Worm (Caenorhabditis elegans) whole organism, L1 larva: Measurements from ENCODE around the gene Y51H7C.7.
A peak's percentile ranks its signal among the peaks of the same experiment; 100 is the strongest.

Source experiments
- C04F5.9 ChIP-seq: sonication (generic microtip); optimal IDR thresholded peaks from 2 replicates; lab custom pipeline; 2016; ENCODE audit warnings: missing genetic modification characterization, missing compliant biosample characterization
- aly-2 ChIP-seq: fragments of 150-350 bp; optimal IDR thresholded peaks from 2 replicates; lab custom pipeline; 2014; ENCODE audit warnings: missing biosample characterization, missing genetic modification characterization
- ceh-63 ChIP-seq: fragments of 200-800 bp; sonication (Bioruptor generic); optimal IDR thresholded peaks from 2 replicates; lab custom pipeline; 2018; ENCODE audit warnings: mild to moderate bottlenecking, missing genetic modification characterization, missing compliant biosample characterization
- ceh-82 ChIP-seq, 3 experiments: fragments of 150-350 bp in 1 of 3; sonication (generic microtip) in 2 of 3; optimal IDR thresholded peaks; 2 replicates each; lab custom pipeline; 2014 to 2017; ENCODE audit warnings: missing biosample characterization in 3 of 3, missing genetic modification characterization in 3 of 3
- ceh-88 ChIP-seq: fragments of 200-800 bp; sonication (Bioruptor generic); IDR thresholded peaks from 2 replicates; pipeline ENCODE4 v1.3.6; 2022; ENCODE audit warnings: missing genetic modification characterization, missing compliant biosample characterization
- ceh-90 ChIP-seq: sonication (generic microtip); optimal IDR thresholded peaks from 2 replicates; lab custom pipeline; 2016; ENCODE audit warnings: missing genetic modification characterization, missing compliant biosample characterization
- dpl-1 ChIP-seq, 3 experiments: fragments of 150-350 bp in 2 of 3; sonication (generic microtip) in 1 of 3; optimal IDR thresholded peaks; 2 replicates each; lab custom pipeline; 2014 to 2017; ENCODE audit warnings: missing biosample characterization in 3 of 3, missing genetic modification characterization in 3 of 3, missing genetic modification reagents in 3 of 3
- efl-1 ChIP-seq, 4 experiments: fragments of 150-350 bp; optimal IDR thresholded peaks in 3 of 4; peaks in 1 of 4; 1 replicate in 1 of 4; 2 replicates in 3 of 4; lab custom pipeline; 2014; ENCODE audit warnings: missing biosample characterization in 2 of 4, missing genetic modification characterization in 2 of 4, missing genetic modification reagents in 2 of 4
- egl-13 ChIP-seq: sonication (generic microtip); optimal IDR thresholded peaks from 2 replicates; lab custom pipeline; 2016; ENCODE audit warnings: missing genotype, missing genetic modification reagents, missing genetic modification characterization, missing compliant biosample characterization
- elt-2 ChIP-seq: sonication (generic microtip); optimal IDR thresholded peaks from 2 replicates; lab custom pipeline; 2016; ENCODE audit warnings: missing genetic modification characterization, mild to moderate bottlenecking, inconsistent platforms, missing compliant biosample characterization, missing genetic modification reagents
- elt-3 ChIP-seq, 6 experiments: fragments of 150-350 bp in 1 of 6; sonication (generic microtip); optimal IDR thresholded peaks; 2 replicates each; lab custom pipeline; 2017 to 2018; ENCODE audit warnings: missing biosample characterization in 6 of 6, missing genetic modification characterization in 6 of 6, inconsistent platforms in 1 of 6
- fkh-10 ChIP-seq: sonication (generic microtip); optimal IDR thresholded peaks from 2 replicates; lab custom pipeline; 2017; ENCODE audit warnings: missing biosample characterization, missing genetic modification reagents, missing genetic modification characterization
- fos-1 ChIP-seq: fragments of 150-350 bp; optimal IDR thresholded peaks from 2 replicates; lab custom pipeline; 2014; ENCODE audit warnings: missing biosample characterization, missing genetic modification characterization
- hlh-17 ChIP-seq: fragments of 200-800 bp; sonication (Bioruptor generic); optimal IDR thresholded peaks from 2 replicates; lab custom pipeline; 2018; ENCODE audit warnings: missing genetic modification characterization, mild to moderate bottlenecking, missing compliant biosample characterization, moderate library complexity, borderline replicate concordance
- jun-1 ChIP-seq: fragments of 150-350 bp; optimal IDR thresholded peaks from 2 replicates; lab custom pipeline; 2014; ENCODE audit warnings: missing biosample characterization, missing genetic modification reagents, missing genetic modification characterization
- lin-39 ChIP-seq: fragments of 150-350 bp; optimal IDR thresholded peaks from 2 replicates; lab custom pipeline; 2014; ENCODE audit warnings: missing biosample characterization, missing genetic modification reagents, missing genetic modification characterization
- mdl-1 ChIP-seq, 2 experiments: fragments of 150-350 bp; optimal IDR thresholded peaks; 2 replicates each; lab custom pipeline; 2014 to 2017; ENCODE audit warnings: missing biosample characterization in 2 of 2, missing genetic modification characterization in 2 of 2, inconsistent platforms in 1 of 2
- mef-2 ChIP-seq: fragments of 150-350 bp; optimal IDR thresholded peaks from 2 replicates; lab custom pipeline; 2014; ENCODE audit warnings: missing biosample characterization, missing genetic modification characterization
- mep-1 ChIP-seq: fragments of 150-350 bp; optimal IDR thresholded peaks from 2 replicates; lab custom pipeline; 2014; ENCODE audit warnings: missing biosample characterization, missing genetic modification characterization
- nhr-12 ChIP-seq: sonication (generic microtip); optimal IDR thresholded peaks from 2 replicates; lab custom pipeline; 2017; ENCODE audit warnings: missing biosample characterization, missing genetic modification characterization
- nhr-19 ChIP-seq: fragments of 200-800 bp; sonication (Bioruptor generic); conservative IDR thresholded peaks from 2 replicates; pipeline ENCODE4 v1.3.6; 2022; ENCODE audit warnings: missing genetic modification characterization, missing compliant biosample characterization
- nhr-28 ChIP-seq: fragments of 150-350 bp; optimal IDR thresholded peaks from 2 replicates; lab custom pipeline; 2014; ENCODE audit warnings: missing biosample characterization, missing genetic modification characterization
- nhr-47 ChIP-seq: sonication (generic microtip); optimal IDR thresholded peaks from 2 replicates; lab custom pipeline; 2016; ENCODE audit warnings: mild to moderate bottlenecking, missing genetic modification characterization, moderate library complexity, missing compliant biosample characterization
- nhr-77 ChIP-seq: fragments of 150-350 bp; optimal IDR thresholded peaks from 2 replicates; lab custom pipeline; 2014; ENCODE audit warnings: missing biosample characterization, missing genetic modification characterization
- nhr-84 ChIP-seq: sonication (generic microtip); optimal IDR thresholded peaks from 2 replicates; lab custom pipeline; 2017; ENCODE audit warnings: missing biosample characterization, missing genetic modification characterization
- nhr-85 ChIP-seq: sonication (generic microtip); peaks from one replicate; lab custom pipeline; 2016; ENCODE audit warnings: missing genetic modification characterization, inconsistent platforms, missing compliant biosample characterization
- nhr-90 ChIP-seq: sonication (generic microtip); optimal IDR thresholded peaks from 2 replicates; lab custom pipeline; 2016; ENCODE audit warnings: mild to moderate bottlenecking, missing genetic modification characterization, missing compliant biosample characterization; ENCODE audit not compliant: poor library complexity
- skn-1 ChIP-seq: fragments of 150-350 bp; optimal IDR thresholded peaks from 2 replicates; lab custom pipeline; 2014; ENCODE audit warnings: missing biosample characterization, missing genetic modification characterization
- tlp-1 ChIP-seq: fragments of 150-350 bp; optimal IDR thresholded peaks from 2 replicates; lab custom pipeline; 2014; ENCODE audit warnings: missing biosample characterization, missing genetic modification characterization
- unc-30 ChIP-seq: sonication (generic microtip); optimal IDR thresholded peaks from 2 replicates; lab custom pipeline; 2017; ENCODE audit warnings: missing biosample characterization, missing genetic modification characterization
- unc-62 ChIP-seq: fragments of 150-350 bp; optimal IDR thresholded peaks from 2 replicates; lab custom pipeline; 2014; ENCODE audit warnings: missing biosample characterization, missing genetic modification reagents, missing genetic modification characterization
- unc-98 ChIP-seq: fragments of 200-800 bp; sonication (Bioruptor generic); IDR thresholded peaks from 2 replicates; pipeline ENCODE4 v1.3.6; 2022; ENCODE audit warnings: missing genetic modification characterization, missing compliant biosample characterization
- xbp-1 ChIP-seq: sonication (generic microtip); optimal IDR thresholded peaks from 2 replicates; lab custom pipeline; 2016; ENCODE audit warnings: missing genetic modification characterization, missing compliant biosample characterization
- zip-4 ChIP-seq: fragments of 200-800 bp; sonication (Bioruptor generic); optimal IDR thresholded peaks from 2 replicates; lab custom pipeline; 2018; ENCODE audit warnings: mild to moderate bottlenecking, missing genetic modification characterization, moderate library complexity, missing compliant biosample characterization
- ztf-11 ChIP-seq, 2 experiments: sonication (generic microtip); optimal IDR thresholded peaks; 2 replicates each; lab custom pipeline; 2016 to 2017; ENCODE audit warnings: missing genetic modification characterization in 2 of 2, missing biosample characterization in 1 of 2, missing compliant biosample characterization in 1 of 2

Gene Y51H7C.7

DNA sequence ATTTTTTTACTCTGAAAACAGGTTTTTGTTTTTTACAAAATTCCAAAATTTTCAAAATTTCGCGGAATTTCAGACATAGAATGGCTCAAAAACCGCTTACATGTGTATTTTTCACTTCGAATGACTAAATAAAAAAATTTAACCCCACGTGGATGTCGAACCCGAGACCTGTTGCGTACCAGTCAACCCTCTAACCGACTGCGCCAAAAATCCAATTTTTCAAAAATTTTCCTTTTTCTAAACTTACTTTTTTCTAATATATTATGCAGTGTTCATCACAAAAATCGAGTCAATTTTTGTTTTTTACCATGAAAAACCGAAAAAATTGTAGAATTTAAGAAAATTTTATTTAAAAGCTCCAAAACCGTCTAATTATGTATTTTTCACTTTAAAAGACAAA lies 36.4 kb upstream of the Y51H7C.7 start:
- no peak for TF ChIP-seq xbp-1 (tag; lab: Kevin White, UChicago)

- TF ChIP-seq unc-98 (GFP tag; lab: Robert Waterston, UW) (no peak), unc-30 (tag; lab: Kevin White, UChicago) (no peak), aly-2 (tag; lab: Kevin White, UChicago) (no peak), ceh-82 (tag; optimal IDR thresholded peaks at IDR 0.05; lab: Kevin White, UChicago) (no peak), mdl-1 (tag; optimal IDR thresholded peaks at IDR 0.05; lab: Kevin White, UChicago) (no peak), xbp-1 (tag; lab: Kevin White, UChicago) (no peak)
These were observed 33.6 kb upstream of the Y51H7C.7 start for ce11 chrII:1368756-1369155.

DNA sequence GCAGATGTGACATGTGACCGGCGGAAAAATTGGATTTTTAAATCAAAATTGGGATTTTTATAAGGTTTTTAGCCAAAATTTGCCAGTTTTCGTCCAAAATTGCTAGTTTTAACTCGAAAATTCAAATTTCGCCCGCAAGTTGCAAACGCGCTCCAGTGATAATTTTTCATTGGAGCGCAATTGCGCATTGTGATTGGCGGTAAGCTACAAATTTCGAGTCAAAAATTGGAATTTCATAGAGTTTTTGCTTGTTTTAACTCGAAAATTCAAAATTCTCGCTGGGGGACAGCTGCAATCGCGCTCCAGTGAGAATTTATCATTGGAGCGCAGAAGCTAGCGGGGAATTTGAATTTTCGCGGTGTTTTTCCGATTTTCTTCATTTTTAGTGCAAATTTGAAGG lies 33.0 kb upstream of the Y51H7C.7 start:
- no peak for TF ChIP-seq mep-1 (tag; lab: Kevin White, UChicago)
- no peak for TF ChIP-seq jun-1 (tag; lab: Kevin White, UChicago)
- no peak for TF ChIP-seq tlp-1
- no peak for TF ChIP-seq egl-13 (tag; lab: Kevin White, UChicago)
- TF ChIP-seq ceh-90 (tag; lab: Kevin White, UChicago) = no peak
- no peak for TF ChIP-seq nhr-28 (tag; lab: Kevin White, UChicago)
- TF ChIP-seq ceh-88 (GFP tag; lab: Robert Waterston, UW) = no peak
- TF ChIP-seq skn-1 (tag; lab: Kevin White, UChicago) = no peak
- no peak for TF ChIP-seq elt-2
- no peak for TF ChIP-seq mef-2 (tag; lab: Kevin White, UChicago)
- no peak for TF ChIP-seq dpl-1 (GFP tag; optimal IDR thresholded peaks at IDR 0.05; lab: Kevin White, UChicago)

DNA sequence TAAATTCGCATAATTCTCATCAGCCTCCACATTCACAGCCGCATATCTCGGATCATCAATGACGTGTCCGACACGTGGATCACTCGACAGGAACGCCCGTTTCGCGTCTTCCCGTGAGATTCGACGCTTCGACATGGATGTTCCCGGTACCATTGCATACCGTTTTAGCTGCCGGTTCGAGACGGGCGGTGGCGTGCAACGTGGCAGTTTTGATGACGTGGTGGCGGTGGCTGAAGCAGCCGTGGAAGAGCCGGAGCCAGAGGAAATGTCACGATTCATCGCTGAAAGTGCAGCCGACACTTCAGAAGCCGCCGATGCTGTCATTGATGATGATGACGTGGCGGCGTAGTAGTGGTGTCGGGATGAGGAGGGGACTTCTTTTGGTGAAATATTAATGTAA lies 30.8 kb upstream of the Y51H7C.7 start:
- TF ChIP-seq ceh-63 (GFP tag; lab: Kevin White, UChicago) = no peak
- peak in 1 of 2 experiments; percentile 0 for TF ChIP-seq ztf-11 (tag; optimal IDR thresholded peaks at IDR 0.05; lab: Kevin White, UChicago)

DNA sequence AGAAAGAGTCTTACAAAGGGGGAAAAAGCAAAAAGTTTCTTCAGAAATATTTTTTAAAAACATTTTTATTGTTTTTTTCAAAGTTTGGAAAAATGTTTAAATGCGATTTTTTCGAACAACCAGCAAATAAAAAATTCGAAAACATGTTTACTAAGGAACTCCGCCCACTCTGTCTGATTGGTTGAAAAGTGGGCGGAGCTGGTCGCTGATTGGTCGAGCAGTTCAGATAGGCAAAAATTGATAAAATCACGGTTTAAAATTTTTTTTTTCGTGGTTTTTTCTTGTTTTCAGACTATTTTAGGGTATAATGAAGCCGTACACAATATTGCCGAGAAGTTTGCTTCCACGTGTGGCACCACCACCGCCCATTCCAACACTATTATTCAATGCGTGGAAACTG lies 30.2 kb upstream of the Y51H7C.7 start:
- TF ChIP-seq nhr-47 (no peak), lin-39 (no peak), nhr-85 (peak; percentile 52)

ce11 chrII:1372966-1373365 lies 29.4 kb upstream of the Y51H7C.7 start:
- no peak for TF ChIP-seq efl-1 (optimal IDR thresholded peaks at IDR 0.05; lab: Kevin White, UChicago)
- TF ChIP-seq efl-1 (GFP tag; optimal IDR thresholded peaks at IDR 0.05 in 1 of 2; lab: Kevin White, UChicago) = peak in 1 of 2 experiments; percentile 18
- no peak for TF ChIP-seq nhr-12 (tag; lab: Kevin White, UChicago)
- TF ChIP-seq nhr-28 (tag; lab: Kevin White, UChicago) = no peak
- no peak for TF ChIP-seq nhr-90 (tag; lab: Kevin White, UChicago)
- TF ChIP-seq C04F5.9 (tag; lab: Kevin White, UChicago) = no peak
- TF ChIP-seq fos-1 = no peak
- TF ChIP-seq fkh-10 (GFP tag; lab: Kevin White, UChicago) = no peak
- TF ChIP-seq zip-4 (GFP tag; lab: Kevin White, UChicago) = no peak

- TF ChIP-seq nhr-85 (peak; percentile 14), ztf-11 (tag; optimal IDR thresholded peaks at IDR 0.05; lab: Kevin White, UChicago) (no peak)
- TF ChIP-seq, all 84 proteins: peak for 1
These were observed 27.9 kb upstream of the Y51H7C.7 start for ce11 chrII:1374486-1374885.

ce11 chrII:1374889-1375288 lies 27.5 kb upstream of the Y51H7C.7 start, which contains the start of gene rog-1:
TSS of gene rog-1 (minus strand) at chrII:1374989.
- TF ChIP-seq nhr-85 (no peak), elt-3 (tag; optimal IDR thresholded peaks at IDR 0.05; lab: Kevin White, UChicago) (no peak), nhr-84 (tag; lab: Kevin White, UChicago) (no peak), ceh-90 (tag; lab: Kevin White, UChicago) (no peak), nhr-77 (tag; lab: Kevin White, UChicago) (no peak), nhr-19 (GFP tag; lab: Robert Waterston, UW) (no peak), hlh-17 (GFP tag; lab: Kevin White, UChicago) (no peak), unc-62 (GFP tag; lab: Kevin White, UChicago) (no peak)
